Fruit fly (Drosophila melanogaster): ENCODE measurements around the gene Nprl2.

Nprl2 gene

dm6 chrX:16884280-16884679, at the start of gene Nprl2, which contains the start of gene Polr3I:
Gene Nprl2, minus strand, starts transcription at chrX:16884365.
Gene Polr3I, plus strand, starts transcription at chrX:16884581.
- TF ChIP-seq CG8478 (optimal IDR thresholded peaks at IDR 0.05) (no peak), CTCF (optimal IDR thresholded peaks at IDR 0.05) (no peak)

DNA sequence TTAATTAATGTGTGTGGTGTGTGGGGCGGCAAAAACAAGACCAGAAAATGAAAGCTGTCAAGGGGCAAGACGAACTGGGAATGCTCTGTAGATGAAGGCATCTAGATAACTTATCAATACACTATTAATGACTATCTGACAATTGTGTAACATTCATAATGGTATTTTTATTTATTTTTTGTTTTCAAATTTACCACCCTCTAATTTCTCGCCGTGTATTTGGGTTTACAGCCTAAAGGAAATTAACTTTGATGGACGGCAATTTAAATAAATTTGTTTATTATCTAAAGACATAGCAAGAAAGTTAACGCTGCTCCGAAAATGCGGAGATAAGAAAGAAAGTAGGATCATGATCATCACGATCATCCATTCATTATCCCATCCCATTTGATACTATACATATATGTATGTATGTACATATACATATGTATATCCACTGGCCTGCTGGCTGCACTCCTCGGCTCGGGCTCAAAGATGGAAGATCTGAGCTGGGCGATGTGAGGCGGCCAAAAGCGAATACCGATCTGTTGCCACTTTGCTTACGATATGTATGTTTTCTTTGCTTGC, 48.7 kb upstream of the Nprl2 start:
- TF ChIP-seq CTCF (optimal IDR thresholded peaks at IDR 0.05) (no peak), CG8478 (optimal IDR thresholded peaks at IDR 0.05) (no peak)

dm6 chrX:16931994-16932819, 48.0 kb upstream of the Nprl2 start:
- TF ChIP-seq CTCF (optimal IDR thresholded peaks at IDR 0.05): no peak
- no peak for TF ChIP-seq CG8478 (optimal IDR thresholded peaks at IDR 0.05)

dm6 chrX:16930465-16931286, 46.5 kb upstream of the Nprl2 start:
- no peak for TF ChIP-seq CTCF (optimal IDR thresholded peaks at IDR 0.05)
- no peak for TF ChIP-seq CG8478 (optimal IDR thresholded peaks at IDR 0.05)

- TF ChIP-seq CG8478 (optimal IDR thresholded peaks at IDR 0.05): no peak
- no peak for TF ChIP-seq CTCF (optimal IDR thresholded peaks at IDR 0.05)
These were observed 42.6 kb upstream of the Nprl2 start for dm6 chrX:16926726-16927125.

DNA sequence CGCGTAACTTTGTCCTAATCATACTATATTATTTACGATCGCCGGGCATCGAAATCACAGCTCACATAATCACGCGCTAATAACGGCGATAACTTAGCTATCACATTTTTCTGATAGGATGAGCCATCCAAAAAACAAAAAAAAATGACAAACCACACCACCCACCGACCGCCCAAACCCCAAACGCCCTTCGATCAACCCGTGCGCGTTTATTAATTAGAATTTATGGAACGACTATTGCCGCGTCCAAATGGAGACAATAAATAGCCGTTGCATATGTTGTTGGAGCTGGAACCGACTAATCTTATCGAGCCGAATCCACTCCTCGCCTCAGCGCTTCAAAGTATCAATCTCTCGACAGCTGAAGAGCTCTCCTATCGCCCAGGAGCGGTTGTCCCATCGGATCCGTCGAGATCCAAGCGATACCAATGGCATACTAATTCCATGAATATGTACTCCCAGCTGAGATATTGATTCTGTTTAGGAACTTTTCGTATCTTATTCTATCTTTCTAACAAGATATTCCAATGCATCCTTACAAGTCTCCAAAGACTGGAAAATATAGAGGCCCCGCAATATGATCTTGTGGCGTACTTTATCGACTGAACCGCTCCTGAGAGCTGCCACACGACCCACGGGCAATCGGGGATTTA, 40.0 kb upstream of the Nprl2 start:
- TF ChIP-seq CTCF (optimal IDR thresholded peaks at IDR 0.05) (no peak), CG8478 (optimal IDR thresholded peaks at IDR 0.05) (no peak)

dm6 chrX:16923503-16923902, 39.3 kb upstream of the Nprl2 start:
- no peak for TF ChIP-seq CG8478 (optimal IDR thresholded peaks at IDR 0.05)
- TF ChIP-seq CTCF (optimal IDR thresholded peaks at IDR 0.05): no peak

dm6 chrX:16922626-16923025, 38.5 kb upstream of the Nprl2 start:
- TF ChIP-seq CTCF (optimal IDR thresholded peaks at IDR 0.05): no peak
- TF ChIP-seq CG8478 (optimal IDR thresholded peaks at IDR 0.05): no peak

- TF ChIP-seq CTCF (optimal IDR thresholded peaks at IDR 0.05) (no peak), CG8478 (optimal IDR thresholded peaks at IDR 0.05) (no peak)
These were observed 36.6 kb upstream of the Nprl2 start for dm6 chrX:16920682-16921286.

dm6 chrX:16918767-16919336, 34.7 kb upstream of the Nprl2 start:
- TF ChIP-seq CG8478 (optimal IDR thresholded peaks at IDR 0.05) (no peak), CTCF (optimal IDR thresholded peaks at IDR 0.05) (no peak)

- no peak for TF ChIP-seq CG8478 (optimal IDR thresholded peaks at IDR 0.05)
- TF ChIP-seq CTCF (optimal IDR thresholded peaks at IDR 0.05): no peak
These were observed 33.3 kb upstream of the Nprl2 start for dm6 chrX:16917462-16917861.

- no peak for TF ChIP-seq CG8478 (optimal IDR thresholded peaks at IDR 0.05)
- no peak for TF ChIP-seq CTCF (optimal IDR thresholded peaks at IDR 0.05)
These were observed 29.0 kb upstream of the Nprl2 start, which contains the start of gene CG4928 for dm6 chrX:16912965-16913755. Gene CG4928, plus strand, starts transcription at chrX:16913180.

DNA sequence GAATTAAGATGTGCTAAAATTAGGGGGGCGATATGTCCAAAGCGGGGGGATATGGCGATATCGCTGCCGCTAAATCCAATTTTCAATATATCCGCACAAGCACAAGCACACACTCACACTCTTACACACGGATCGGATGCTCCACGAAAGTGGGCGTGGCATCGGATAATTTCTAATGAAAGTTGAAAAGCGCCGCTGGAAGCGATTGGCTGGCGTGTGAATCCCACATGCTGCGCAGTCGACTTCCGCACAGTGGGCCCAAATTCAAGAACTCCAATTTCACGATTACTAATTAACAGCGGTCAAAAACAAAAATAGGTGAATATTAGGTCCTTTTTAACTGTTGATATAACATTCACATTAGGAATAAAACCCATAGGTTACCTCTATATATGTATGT, 27.8 kb upstream of the Nprl2 start:
- TF ChIP-seq CG8478 (optimal IDR thresholded peaks at IDR 0.05): no peak
- TF ChIP-seq CTCF (optimal IDR thresholded peaks at IDR 0.05): no peak

All from S2 (cell line).